Worm (Caenorhabditis elegans) whole organism, young adult: ENCODE results near the gene T01E8.1.

ENCODE experiments used
- B0035.1 ChIP-seq: sonication (generic microtip); optimal IDR thresholded peaks from 2 replicates; lab custom pipeline; 2016; ENCODE audit warnings: missing genetic modification characterization, mild to moderate bottlenecking, missing compliant biosample characterization, missing genotype, missing genetic modification reagents
- B0336.3 ChIP-seq: fragments of 200-800 bp; sonication (Bioruptor generic); IDR thresholded peaks from 2 replicates; pipeline ENCODE4 v1.3.6; 2022; ENCODE audit warnings: missing genetic modification characterization, missing compliant biosample characterization
- C06A6.2 ChIP-seq: fragments of 200-800 bp; sonication (Bioruptor generic); conservative IDR thresholded peaks from 2 replicates; pipeline ENCODE4 v1.3.6; 2022; ENCODE audit warnings: missing genetic modification characterization, missing compliant biosample characterization
- F57A8.1 ChIP-seq: fragments of 200-800 bp; sonication (Bioruptor generic); optimal IDR thresholded peaks from 2 replicates; lab custom pipeline; 2018; ENCODE audit warnings: mild to moderate bottlenecking, missing genetic modification characterization, moderate library complexity, missing compliant biosample characterization
- Y53F4B.3 ChIP-seq: fragments of 200-800 bp; sonication (Bioruptor generic); IDR thresholded peaks from 2 replicates; pipeline ENCODE4 v1.3.6; 2022; ENCODE audit warnings: missing genetic modification reagents, missing genetic modification characterization, missing compliant biosample characterization
- Y67H2A.10 ChIP-seq: fragments of 200-800 bp; sonication (Bioruptor generic); conservative IDR thresholded peaks from 2 replicates; pipeline ENCODE4 v1.3.6; 2022; ENCODE audit warnings: missing genetic modification reagents, missing genetic modification characterization, missing compliant biosample characterization
- Y79H2A.3 ChIP-seq: fragments of 200-800 bp; sonication (Bioruptor generic); conservative IDR thresholded peaks from 2 replicates; pipeline ENCODE4 v1.3.6; 2022; ENCODE audit warnings: missing genetic modification reagents, missing genetic modification characterization, missing compliant biosample characterization
- ZK185.1 ChIP-seq: sonication (generic microtip); optimal IDR thresholded peaks from 2 replicates; lab custom pipeline; 2016; ENCODE audit warnings: mild to moderate bottlenecking, missing genetic modification characterization, missing compliant biosample characterization; ENCODE audit not compliant: poor library complexity, severe bottlenecking
- atf-7 ChIP-seq: sonication (generic microtip); optimal IDR thresholded peaks from 2 replicates; lab custom pipeline; 2017; ENCODE audit warnings: mild to moderate bottlenecking, missing genetic modification characterization, missing compliant biosample characterization
- athp-1 ChIP-seq: sonication (generic microtip); optimal IDR thresholded peaks from 2 replicates; lab custom pipeline; 2017; ENCODE audit warnings: mild to moderate bottlenecking, missing genetic modification characterization, missing compliant biosample characterization
- attf-3 ChIP-seq: fragments of 200-800 bp; sonication (Bioruptor generic); conservative IDR thresholded peaks from 2 replicates; pipeline ENCODE4 v1.3.6; 2022; ENCODE audit warnings: missing genetic modification reagents, missing genetic modification characterization, missing compliant biosample characterization
- bed-1 ChIP-seq: fragments of 200-800 bp; sonication (Bioruptor generic); IDR thresholded peaks from 2 replicates; pipeline ENCODE4 v1.3.6; 2022; ENCODE audit warnings: missing genetic modification reagents, missing genetic modification characterization, missing compliant biosample characterization
- bed-2 ChIP-seq: fragments of 200-800 bp; sonication (Bioruptor generic); IDR thresholded peaks from 2 replicates; pipeline ENCODE4 v1.3.6; 2022; ENCODE audit warnings: missing genetic modification reagents, missing genetic modification characterization, missing compliant biosample characterization
- ccch-3 ChIP-seq: fragments of 200-800 bp; sonication (Bioruptor generic); optimal IDR thresholded peaks from 2 replicates; lab custom pipeline; 2018; ENCODE audit warnings: mild to moderate bottlenecking, missing genetic modification characterization, missing compliant biosample characterization
- cebp-2 ChIP-seq: fragments of 200-800 bp; sonication (Bioruptor generic); IDR thresholded peaks from 2 replicates; pipeline ENCODE4 v1.3.6; 2022; ENCODE audit warnings: missing genetic modification characterization, missing compliant biosample characterization
- ceh-40 ChIP-seq: fragments of 200-800 bp; sonication (Bioruptor generic); IDR thresholded peaks from 2 replicates; pipeline ENCODE4 v1.3.6; 2022; ENCODE audit warnings: missing genetic modification characterization, missing compliant biosample characterization
- dox-1 ChIP-seq: fragments of 200-800 bp; sonication (Bioruptor generic); IDR thresholded peaks from 2 replicates; pipeline ENCODE4 v1.3.6; 2022; ENCODE audit warnings: missing genetic modification reagents, missing genetic modification characterization, missing compliant biosample characterization
- egrh-3 ChIP-seq: fragments of 200-800 bp; sonication (Bioruptor generic); IDR thresholded peaks from 2 replicates; pipeline ENCODE4 v1.3.6; 2022; ENCODE audit warnings: missing genetic modification reagents, missing genetic modification characterization, missing compliant biosample characterization
- him-1 ChIP-seq: sonication (generic microtip); optimal IDR thresholded peaks from 2 replicates; lab custom pipeline; 2016; ENCODE audit warnings: missing genotype, missing genetic modification reagents, missing genetic modification characterization, missing compliant biosample characterization
- hmg-20 ChIP-seq: fragments of 200-800 bp; sonication (Bioruptor generic); IDR thresholded peaks from 2 replicates; pipeline ENCODE4 v1.3.6; 2022; ENCODE audit warnings: missing genetic modification reagents, missing genetic modification characterization, missing compliant biosample characterization
- lag-1 ChIP-seq: fragments of 200-800 bp; sonication (Bioruptor generic); IDR thresholded peaks from 2 replicates; pipeline ENCODE4 v1.3.6; 2022; ENCODE audit warnings: missing genetic modification reagents, missing genetic modification characterization, missing compliant biosample characterization
- lin-26 ChIP-seq: fragments of 200-800 bp; sonication (Bioruptor generic); IDR thresholded peaks from 2 replicates; pipeline ENCODE4 v1.3.6; 2022; ENCODE audit warnings: missing genetic modification reagents, missing genetic modification characterization, missing compliant biosample characterization
- lin-35 ChIP-seq, 3 experiments: fragments of 150-350 bp in 2 of 3; sonication (generic microtip) in 1 of 3; optimal IDR thresholded peaks; 2 replicates each; lab custom pipeline; 2014 to 2018; ENCODE audit warnings: missing biosample characterization in 3 of 3, missing genetic modification characterization in 3 of 3, missing genetic modification reagents in 3 of 3
- lin-40 ChIP-seq: sonication (generic microtip); optimal IDR thresholded peaks from 2 replicates; lab custom pipeline; 2016; ENCODE audit warnings: missing genetic modification characterization, mild to moderate bottlenecking, missing compliant biosample characterization, missing genotype, missing genetic modification reagents
- lsl-1 ChIP-seq: fragments of 200-800 bp; sonication (Bioruptor generic); optimal IDR thresholded peaks from 2 replicates; lab custom pipeline; 2018; ENCODE audit warnings: mild to moderate bottlenecking, missing genetic modification characterization, moderate library complexity, missing compliant biosample characterization
- madf-10 ChIP-seq: sonication (generic microtip); optimal IDR thresholded peaks from 2 replicates; lab custom pipeline; 2016; ENCODE audit warnings: mild to moderate bottlenecking, missing genetic modification characterization, missing compliant biosample characterization
- madf-8 ChIP-seq: fragments of 200-800 bp; sonication (Bioruptor generic); conservative IDR thresholded peaks from 2 replicates; pipeline ENCODE4 v1.3.6; 2022; ENCODE audit warnings: missing genetic modification reagents, missing genetic modification characterization, missing compliant biosample characterization
- mcd-1 ChIP-seq: fragments of 200-800 bp; sonication (Bioruptor generic); IDR thresholded peaks from 2 replicates; pipeline ENCODE4 v1.3.6; 2022; ENCODE audit warnings: missing genetic modification reagents, missing genetic modification characterization, missing compliant biosample characterization
- mel-28 ChIP-seq: sonication (generic microtip); optimal IDR thresholded peaks from 2 replicates; lab custom pipeline; 2016; ENCODE audit warnings: borderline replicate concordance, mild to moderate bottlenecking, missing genetic modification characterization, missing compliant biosample characterization
- mes-4 ChIP-seq: sonication (generic microtip); optimal IDR thresholded peaks from 2 replicates; lab custom pipeline; 2016; ENCODE audit warnings: missing genotype, missing genetic modification characterization, missing compliant biosample characterization
- mxl-1 ChIP-seq: sonication (generic microtip); optimal IDR thresholded peaks from 2 replicates; lab custom pipeline; 2016; ENCODE audit warnings: missing genetic modification characterization, missing compliant biosample characterization
- nfya-1 ChIP-seq: sonication (generic microtip); optimal IDR thresholded peaks from 2 replicates; lab custom pipeline; 2017; ENCODE audit warnings: antibody characterized with exemption, missing compliant biosample characterization, missing genetic modification characterization, borderline replicate concordance; ENCODE audit not compliant: insufficient read depth
- nfya-2 ChIP-seq: fragments of 200-800 bp; sonication (Bioruptor generic); IDR thresholded peaks from 2 replicates; pipeline ENCODE4 v1.3.6; 2022; ENCODE audit warnings: missing genetic modification reagents, missing genetic modification characterization, missing compliant biosample characterization
- nfyb-1 ChIP-seq: fragments of 200-800 bp; sonication (Bioruptor generic); IDR thresholded peaks from 2 replicates; pipeline ENCODE4 v1.3.6; 2022; ENCODE audit warnings: missing genetic modification reagents, missing genetic modification characterization, missing compliant biosample characterization
- nhr-120 ChIP-seq: fragments of 200-800 bp; sonication (Bioruptor generic); IDR thresholded peaks from 2 replicates; pipeline ENCODE4 v1.3.6; 2022; ENCODE audit warnings: missing genetic modification characterization, missing compliant biosample characterization
- nhr-27 ChIP-seq: fragments of 200-800 bp; sonication (Bioruptor generic); optimal IDR thresholded peaks from 2 replicates; lab custom pipeline; 2018; ENCODE audit warnings: mild to moderate bottlenecking, missing genetic modification characterization, moderate library complexity, missing compliant biosample characterization
- nhr-80 ChIP-seq: sonication (generic microtip); optimal IDR thresholded peaks from 2 replicates; lab custom pipeline; 2016; ENCODE audit warnings: missing genetic modification characterization, missing compliant biosample characterization
- rcor-1 ChIP-seq: fragments of 200-800 bp; sonication (Bioruptor generic); IDR thresholded peaks from 2 replicates; pipeline ENCODE4 v1.3.6; 2022; ENCODE audit warnings: missing genetic modification reagents, missing genetic modification characterization, missing compliant biosample characterization
- rpc-1 ChIP-seq, 2 experiments: fragments of 150-350 bp in 1 of 2; sonication (generic microtip) in 1 of 2; optimal IDR thresholded peaks; 2 replicates each; lab custom pipeline; 2014 to 2018; ENCODE audit warnings: missing biosample characterization in 1 of 2, missing genetic modification characterization in 1 of 2, missing genetic modification reagents in 1 of 2, missing genotype in 1 of 2
- sdz-38 ChIP-seq: sonication (generic microtip); optimal IDR thresholded peaks from 2 replicates; lab custom pipeline; 2016; ENCODE audit warnings: missing genotype, missing genetic modification characterization, missing compliant biosample characterization
- sea-2 ChIP-seq: fragments of 200-800 bp; sonication (Bioruptor generic); IDR thresholded peaks from 2 replicates; pipeline ENCODE4 v1.3.6; 2022; ENCODE audit warnings: missing genetic modification characterization, missing compliant biosample characterization
- snpc-3.4 ChIP-seq: sonication (generic microtip); optimal IDR thresholded peaks from 2 replicates; lab custom pipeline; 2017; ENCODE audit warnings: missing genetic modification characterization, mild to moderate bottlenecking, missing compliant biosample characterization, antibody characterized with exemption, moderate library complexity, missing genotype, missing genetic modification reagents
- tbx-9 ChIP-seq: sonication (generic microtip); optimal IDR thresholded peaks from 2 replicates; lab custom pipeline; 2016; ENCODE audit warnings: borderline replicate concordance, missing genetic modification characterization, inconsistent platforms, missing compliant biosample characterization
- zfh-2 ChIP-seq: fragments of 200-800 bp; sonication (Bioruptor generic); conservative IDR thresholded peaks from 2 replicates; pipeline ENCODE4 v1.3.6; 2022; ENCODE audit warnings: missing genetic modification reagents, missing genetic modification characterization, missing compliant biosample characterization
- zim-3 ChIP-seq: sonication (generic microtip); optimal IDR thresholded peaks from 2 replicates; lab custom pipeline; 2017; ENCODE audit warnings: mild to moderate bottlenecking, missing genetic modification characterization, moderate library complexity, missing compliant biosample characterization
- ztf-18 ChIP-seq: sonication (generic microtip); optimal IDR thresholded peaks from 2 replicates; lab custom pipeline; 2016; ENCODE audit warnings: missing genotype, mild to moderate bottlenecking, missing genetic modification characterization, missing compliant biosample characterization
- ztf-22 ChIP-seq: fragments of 200-800 bp; sonication (Bioruptor generic); optimal IDR thresholded peaks from 2 replicates; lab custom pipeline; 2018; ENCODE audit warnings: mild to moderate bottlenecking, missing genetic modification characterization, moderate library complexity, missing compliant biosample characterization
- ztf-25 ChIP-seq: fragments of 200-800 bp; sonication (Bioruptor generic); IDR thresholded peaks from 2 replicates; pipeline ENCODE4 v1.3.6; 2022; ENCODE audit warnings: missing genetic modification reagents, missing genetic modification characterization, missing compliant biosample characterization
- ztf-26 ChIP-seq: sonication (generic microtip); optimal IDR thresholded peaks from 2 replicates; lab custom pipeline; 2017; ENCODE audit warnings: missing genetic modification characterization, missing compliant biosample characterization
- ztf-6 ChIP-seq: fragments of 200-800 bp; sonication (Bioruptor generic); IDR thresholded peaks from 2 replicates; pipeline ENCODE4 v1.3.6; 2022; ENCODE audit warnings: missing genetic modification reagents, missing genetic modification characterization, missing compliant biosample characterization

The T01E8.1 gene

ce11 chrII:10170837-10171318, 35.6 kb upstream of the T01E8.1 start, which contains the start of gene gpd-4 (continued):
- TF ChIP-seq him-1 (no peak), dox-1 (GFP tag; lab: Robert Waterston, UW) (no peak), mxl-1 (tag; lab: Kevin White, UChicago) (no peak), zfh-2 (GFP tag; lab: Robert Waterston, UW) (no peak), ztf-25 (GFP tag; lab: Robert Waterston, UW) (no peak), F57A8.1 (GFP tag; lab: Kevin White, UChicago) (no peak), ZK185.1 (tag; lab: Kevin White, UChicago) (no peak), Y53F4B.3 (GFP tag; lab: Robert Waterston, UW) (no peak), ztf-26 (tag; lab: Kevin White, UChicago) (no peak), Y79H2A.3 (GFP tag; lab: Robert Waterston, UW) (no peak), sea-2 (no peak), zim-3 (tag; lab: Kevin White, UChicago) (no peak), sdz-38 (no peak), snpc-3.4 (tag; lab: Kevin White, UChicago) (peak; percentile 7), bed-2 (GFP tag; lab: Robert Waterston, UW) (no peak), nfyb-1 (GFP tag; lab: Robert Waterston, UW) (no peak), nfya-1 (tag; lab: Kevin White, UChicago) (no peak), mel-28 (no peak), athp-1 (tag; lab: Kevin White, UChicago) (no peak), hmg-20 (GFP tag; lab: Robert Waterston, UW) (no peak), B0336.3 (no peak), ccch-3 (GFP tag; lab: Kevin White, UChicago) (no peak), rpc-1 (optimal IDR thresholded peaks at IDR 0.05; lab: Kevin White, UChicago) (no peak), rpc-1 (tag; optimal IDR thresholded peaks at IDR 0.05; lab: Kevin White, UChicago) (no peak), madf-10 (tag; lab: Kevin White, UChicago) (no peak), nhr-27 (no peak), nfya-2 (GFP tag; lab: Robert Waterston, UW) (no peak), atf-7 (tag; lab: Kevin White, UChicago) (no peak), ztf-18 (no peak), ztf-6 (GFP tag; lab: Robert Waterston, UW) (no peak), mes-4 (tag; lab: Kevin White, UChicago) (no peak), bed-1 (no peak), lag-1 (GFP tag; lab: Robert Waterston, UW) (no peak), mcd-1 (GFP tag; lab: Robert Waterston, UW) (no peak), nhr-120 (GFP tag; lab: Robert Waterston, UW) (no peak), lin-26 (GFP tag; lab: Robert Waterston, UW) (no peak), cebp-2 (GFP tag; lab: Robert Waterston, UW) (no peak), B0035.1 (no peak), madf-8 (GFP tag; lab: Robert Waterston, UW) (peak; percentile 75), Y67H2A.10 (GFP tag; lab: Robert Waterston, UW) (no peak), ztf-22 (no peak), lin-40 (tag; lab: Kevin White, UChicago) (no peak), nhr-80 (no peak), lin-35 (GFP tag; optimal IDR thresholded peaks at IDR 0.05; lab: Kevin White, UChicago) (no peak), lsl-1 (GFP tag; lab: Kevin White, UChicago) (peak; percentile 39), ceh-40 (GFP tag; lab: Robert Waterston, UW) (no peak), egrh-3 (GFP tag; lab: Robert Waterston, UW) (no peak), tbx-9 (no peak), rcor-1 (GFP tag; lab: Robert Waterston, UW) (no peak), attf-3 (GFP tag; lab: Robert Waterston, UW) (no peak), C06A6.2 (GFP tag; lab: Robert Waterston, UW) (no peak)
